Fruit fly (Drosophila melanogaster) whole organism, embryonic: ENCODE data around the gene CG4297.

Experiments
- Asciz ChIP-seq: fragments of 200-800 bp; sonication (Bioruptor generic); optimal IDR thresholded peaks from 2 replicates; lab custom pipeline; 2017; ENCODE audit warnings: missing biosample characterization, mild to moderate bottlenecking, missing genetic modification characterization, missing genetic modification reagents
- B-H1 ChIP-seq: fragments of 200-800 bp; sonication (Bioruptor generic); IDR thresholded peaks from 3 replicates; pipeline ENCODE4 v1.3.6; 2022; ENCODE audit warnings: missing biosample characterization, missing genetic modification characterization
- B-H2 ChIP-seq: fragments of 200-800 bp; sonication (Bioruptor generic); optimal IDR thresholded peaks from 2 replicates; lab custom pipeline; 2018; ENCODE audit warnings: missing biosample characterization, mild to moderate bottlenecking, missing genetic modification characterization
- BtbVII ChIP-seq: fragments of 200-800 bp; sonication (Bioruptor generic); optimal IDR thresholded peaks from 3 replicates; lab custom pipeline; 2017; ENCODE audit warnings: missing biosample characterization, mild to moderate bottlenecking, missing genetic modification characterization
- C15 ChIP-seq: fragments of 200-800 bp; sonication (Bioruptor generic); IDR thresholded peaks from 3 replicates; pipeline ENCODE4 v1.3.6; 2022; ENCODE audit warnings: missing biosample characterization, missing genetic modification characterization
- CG11695 ChIP-seq: fragments of 200-800 bp; sonication (Bioruptor generic); IDR thresholded peaks from 3 replicates; pipeline ENCODE4 v1.3.6; 2022; ENCODE audit warnings: missing biosample characterization, missing genetic modification characterization
- CG12071 ChIP-seq: fragments of 200-800 bp; sonication (Bioruptor generic); optimal IDR thresholded peaks from 3 replicates; lab custom pipeline; 2018; ENCODE audit warnings: missing biosample characterization, mild to moderate bottlenecking, missing genetic modification characterization
- CG12659 ChIP-seq: fragments of 200-800 bp; sonication (Bioruptor generic); optimal IDR thresholded peaks from 3 replicates; lab custom pipeline; 2017; ENCODE audit warnings: mild to moderate bottlenecking, missing biosample characterization, missing genetic modification reagents, missing genetic modification characterization
- CG12744 ChIP-seq: fragments of 200-800 bp; sonication (Bioruptor generic); optimal IDR thresholded peaks from 2 replicates; lab custom pipeline; 2016; ENCODE audit warnings: missing biosample characterization, missing genetic modification characterization
- CG1529 ChIP-seq: fragments of 200-800 bp; sonication (Bioruptor generic); optimal IDR thresholded peaks from 3 replicates; lab custom pipeline; 2018; ENCODE audit warnings: missing biosample characterization, missing genetic modification characterization
- CG15479 ChIP-seq: fragments of 200-800 bp; sonication (Bioruptor generic); optimal IDR thresholded peaks from 3 replicates; lab custom pipeline; 2019; ENCODE audit warnings: missing biosample characterization, mild to moderate bottlenecking, missing genetic modification characterization, moderate library complexity
- CG15514 ChIP-seq: fragments of 200-800 bp; sonication (Bioruptor generic); optimal IDR thresholded peaks from 3 replicates; lab custom pipeline; 2017; ENCODE audit warnings: missing biosample characterization, missing genetic modification characterization, mild to moderate bottlenecking, moderate library complexity, missing genetic modification reagents
- CG16779 ChIP-seq: fragments of 200-800 bp; sonication (Bioruptor generic); IDR thresholded peaks from 2 replicates; pipeline ENCODE4 v1.3.6; 2022; ENCODE audit warnings: missing biosample characterization, missing genetic modification characterization
- CG16815 ChIP-seq: fragments of 200-800 bp; sonication (Bioruptor generic); optimal IDR thresholded peaks from 3 replicates; lab custom pipeline; 2017; ENCODE audit warnings: missing biosample characterization, mild to moderate bottlenecking, missing genetic modification characterization
- CG17385 ChIP-seq: fragments of 200-800 bp; sonication (Bioruptor generic); optimal IDR thresholded peaks from 3 replicates; lab custom pipeline; 2018; ENCODE audit warnings: missing biosample characterization, mild to moderate bottlenecking, missing genetic modification characterization
- CG1792 ChIP-seq: fragments of 200-800 bp; sonication (Bioruptor generic); optimal IDR thresholded peaks from 2 replicates; lab custom pipeline; 2016; ENCODE audit warnings: missing biosample characterization, missing genetic modification characterization
- CG18476 ChIP-seq: fragments of 200-800 bp; sonication (Bioruptor generic); optimal IDR thresholded peaks from 2 replicates; lab custom pipeline; 2016; ENCODE audit warnings: missing biosample characterization, mild to moderate bottlenecking, missing genetic modification characterization
- CG2116 ChIP-seq: fragments of 200-800 bp; sonication (Bioruptor generic); optimal IDR thresholded peaks from 3 replicates; lab custom pipeline; 2018; ENCODE audit warnings: missing biosample characterization, mild to moderate bottlenecking, missing genetic modification characterization
- CG2678 ChIP-seq: fragments of 200-800 bp; sonication (Bioruptor generic); optimal IDR thresholded peaks from 3 replicates; lab custom pipeline; 2019; ENCODE audit warnings: missing biosample characterization, mild to moderate bottlenecking, missing genetic modification characterization, moderate library complexity
- CG34224 ChIP-seq: fragments of 200-800 bp; sonication (Bioruptor generic); IDR thresholded peaks from 3 replicates; pipeline ENCODE4 v1.3.6; 2022; ENCODE audit warnings: missing biosample characterization, missing genetic modification characterization; ENCODE audit not compliant: partially characterized antibody
- CG4854 ChIP-seq: fragments of 200-800 bp; sonication (Bioruptor generic); optimal IDR thresholded peaks from 2 replicates; lab custom pipeline; 2016; ENCODE audit warnings: missing biosample characterization, missing genetic modification characterization, inconsistent platforms
- CG6791 ChIP-seq: fragments of 200-800 bp; sonication (Bioruptor generic); IDR thresholded peaks from 3 replicates; pipeline ENCODE4 v1.3.6; 2022; ENCODE audit warnings: missing biosample characterization, missing genetic modification characterization; ENCODE audit not compliant: partially characterized antibody
- CG7271 ChIP-seq: fragments of 200-800 bp; sonication (Bioruptor generic); optimal IDR thresholded peaks from 2 replicates; lab custom pipeline; 2018; ENCODE audit warnings: missing biosample characterization, mild to moderate bottlenecking, missing genetic modification characterization, moderate library complexity
- Dbx ChIP-seq: fragments of 200-800 bp; sonication (Bioruptor generic); IDR thresholded peaks from 3 replicates; pipeline ENCODE4 v1.3.6; 2022; ENCODE audit warnings: missing biosample characterization, missing genetic modification characterization
- Drgx ChIP-seq: fragments of 200-800 bp; sonication (Bioruptor generic); IDR thresholded peaks from 2 replicates; pipeline ENCODE4 v1.3.6; 2022; ENCODE audit warnings: missing biosample characterization, missing genetic modification characterization
- H15 ChIP-seq: fragments of 200-800 bp; sonication (Bioruptor generic); IDR thresholded peaks from 3 replicates; pipeline ENCODE4 v1.3.6; 2022; ENCODE audit warnings: missing biosample characterization, missing genetic modification characterization
- HmgD ChIP-seq: fragments of 200-800 bp; sonication (Bioruptor generic); optimal IDR thresholded peaks from 3 replicates; lab custom pipeline; 2016; ENCODE audit warnings: missing biosample characterization, missing genetic modification characterization
- Hmx ChIP-seq: fragments of 200-800 bp; sonication (Bioruptor generic); optimal IDR thresholded peaks from 2 replicates; lab custom pipeline; 2016; ENCODE audit warnings: missing biosample characterization, missing genetic modification characterization
- Hsf ChIP-seq: fragments of 200-800 bp; sonication (Bioruptor generic); optimal IDR thresholded peaks from 3 replicates; lab custom pipeline; 2016; ENCODE audit warnings: missing biosample characterization, missing genetic modification characterization
- Lim3 ChIP-seq: fragments of 200-800 bp; sonication (Bioruptor generic); IDR thresholded peaks from 2 replicates; pipeline ENCODE4 v1.3.6; 2022; ENCODE audit warnings: missing biosample characterization, missing genetic modification characterization
- MBD-R2 ChIP-seq: fragments of 200-800 bp; sonication (Bioruptor generic); IDR thresholded peaks from 2 replicates; pipeline ENCODE4 v1.3.6; 2022; ENCODE audit warnings: missing biosample characterization, missing genetic modification characterization
- MESR4 ChIP-seq: fragments of 200-800 bp; sonication (Bioruptor generic); optimal IDR thresholded peaks from 2 replicates; lab custom pipeline; 2018; ENCODE audit warnings: missing biosample characterization, mild to moderate bottlenecking, missing genetic modification characterization, moderate library complexity
- Myb ChIP-seq: fragments of 200-800 bp; sonication (Bioruptor generic); optimal IDR thresholded peaks from 2 replicates; lab custom pipeline; 2016; ENCODE audit warnings: missing biosample characterization, missing genetic modification characterization
- NfI ChIP-seq: fragments of 200-800 bp; sonication (Bioruptor generic); optimal IDR thresholded peaks from 3 replicates; lab custom pipeline; 2018; ENCODE audit warnings: missing biosample characterization, mild to moderate bottlenecking, missing genetic modification characterization, moderate library complexity
- Rx ChIP-seq: fragments of 200-800 bp; sonication (Bioruptor generic); IDR thresholded peaks from 2 replicates; pipeline ENCODE4 v1.3.6; 2022; ENCODE audit warnings: missing biosample characterization, missing genetic modification characterization
- Side ChIP-seq: fragments of 200-800 bp; sonication (Bioruptor generic); optimal IDR thresholded peaks from 2 replicates; lab custom pipeline; 2016; ENCODE audit warnings: missing biosample characterization, missing genetic modification characterization
- Sox100B ChIP-seq: fragments of 200-800 bp; sonication (Bioruptor generic); optimal IDR thresholded peaks from 3 replicates; lab custom pipeline; 2018; ENCODE audit warnings: missing biosample characterization, mild to moderate bottlenecking, missing genetic modification characterization
- Spps ChIP-seq: fragments of 200-800 bp; sonication (Bioruptor generic); optimal IDR thresholded peaks from 2 replicates; lab custom pipeline; 2018; ENCODE audit warnings: missing biosample characterization, mild to moderate bottlenecking, missing genetic modification characterization
- Ssrp ChIP-seq: fragments of 200-800 bp; sonication (Bioruptor generic); optimal IDR thresholded peaks from 2 replicates; lab custom pipeline; 2018; ENCODE audit warnings: missing biosample characterization, mild to moderate bottlenecking, missing genetic modification characterization, moderate library complexity
- ap ChIP-seq: fragments of 200-800 bp; sonication (Bioruptor generic); IDR thresholded peaks from 2 replicates; pipeline ENCODE4 v1.3.6; 2022; ENCODE audit warnings: missing biosample characterization, missing genetic modification characterization
- ara ChIP-seq: fragments of 200-800 bp; sonication (Bioruptor generic); IDR thresholded peaks from 2 replicates; pipeline ENCODE4 v1.3.6; 2022; ENCODE audit warnings: missing biosample characterization, missing genetic modification characterization
- ase ChIP-seq: fragments of 200-800 bp; sonication (Bioruptor generic); IDR thresholded peaks from 3 replicates; pipeline ENCODE4 v1.3.6; 2022; ENCODE audit warnings: missing biosample characterization, missing genetic modification characterization
- caup ChIP-seq: fragments of 200-800 bp; sonication (Bioruptor generic); optimal IDR thresholded peaks from 3 replicates; lab custom pipeline; 2017; ENCODE audit warnings: missing biosample characterization, mild to moderate bottlenecking, missing genetic modification characterization, moderate library complexity; ENCODE audit not compliant: severe bottlenecking
- ci ChIP-seq: fragments of 200-800 bp; sonication (Bioruptor generic); IDR thresholded peaks from 3 replicates; pipeline ENCODE4 v1.3.6; 2022; ENCODE audit warnings: missing biosample characterization, missing genetic modification characterization
- dmrt11E ChIP-seq: fragments of 200-800 bp; sonication (Bioruptor generic); optimal IDR thresholded peaks from 3 replicates; lab custom pipeline; 2018; ENCODE audit warnings: missing biosample characterization, mild to moderate bottlenecking, missing genetic modification characterization, moderate library complexity
- gt ChIP-seq: fragments of 200-800 bp; sonication (Bioruptor generic); IDR thresholded peaks from 2 replicates; pipeline ENCODE4 v1.3.6; 2022; ENCODE audit warnings: missing biosample characterization, missing genetic modification characterization
- hb ChIP-seq: fragments of 200-800 bp; sonication (Bioruptor generic); IDR thresholded peaks from 3 replicates; pipeline ENCODE4 v1.3.6; 2022; ENCODE audit warnings: missing biosample characterization, missing genetic modification characterization; ENCODE audit not compliant: partially characterized antibody
- lab ChIP-seq: fragments of 200-800 bp; sonication (Bioruptor generic); optimal IDR thresholded peaks from 3 replicates; lab custom pipeline; 2017; ENCODE audit warnings: missing biosample characterization, missing genetic modification characterization, mild to moderate bottlenecking, moderate library complexity, missing genetic modification reagents
- nom ChIP-seq: fragments of 200-800 bp; sonication (Bioruptor generic); optimal IDR thresholded peaks from 2 replicates; lab custom pipeline; 2017; ENCODE audit warnings: missing biosample characterization, missing genetic modification characterization, mild to moderate bottlenecking, moderate library complexity, missing genetic modification reagents
- shn ChIP-seq: fragments of 200-800 bp; sonication (Bioruptor generic); optimal IDR thresholded peaks from 3 replicates; lab custom pipeline; 2016; ENCODE audit warnings: missing biosample characterization, missing genetic modification characterization

The CG4297 gene

DNA sequence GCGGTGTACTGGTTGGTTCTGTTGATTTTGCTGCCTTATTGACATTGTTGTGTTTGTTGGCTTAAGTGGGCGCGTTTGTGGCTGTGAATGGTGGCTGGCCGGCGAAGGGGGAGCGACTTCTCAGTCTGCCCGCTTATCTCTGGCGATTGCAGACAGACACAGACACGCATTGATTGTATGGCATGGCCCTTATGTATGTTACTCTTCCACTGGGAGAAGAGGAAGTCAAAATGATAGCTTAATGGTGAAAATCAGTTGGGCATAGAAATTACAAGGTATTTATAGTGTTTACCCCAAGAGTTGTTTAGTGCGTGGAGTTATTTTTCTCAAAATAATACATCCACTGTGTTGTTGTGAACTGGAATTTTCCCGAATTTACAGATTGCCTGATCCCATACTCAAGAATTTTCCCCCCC, 13.8 kb upstream of the CG4297 start (continued):
- TF ChIP-seq CG34224 (GFP tag; lab: Robert Waterston, UW) (no peak), CG16779 (GFP tag; lab: Robert Waterston, UW) (peak; percentile 82), nom (GFP tag; lab: Kevin White, UChicago) (peak; percentile 95), CG1792 (GFP tag; lab: Kevin White, UChicago) (peak; percentile 96), BtbVII (GFP tag; lab: Kevin White, UChicago) (peak; percentile 91), CG12071 (GFP tag; lab: Kevin White, UChicago) (peak; percentile 97), ase (GFP tag; lab: Robert Waterston, UW) (peak; percentile 60; the same call in 2 of the 3 replicates), CG12659 (GFP tag; lab: Kevin White, UChicago) (peak; percentile 89), CG4854 (GFP tag; lab: Kevin White, UChicago) (peak; percentile 88), CG2678 (tag; lab: Kevin White, UChicago) (peak; percentile 86), Side (GFP tag; lab: Kevin White, UChicago) (peak; percentile 96), Ssrp (tag; lab: Kevin White, UChicago) (peak; percentile 18), CG18476 (GFP tag; lab: Kevin White, UChicago) (peak; percentile 85), CG6791 (GFP tag; lab: Robert Waterston, UW) (no peak), NfI (peak; percentile 80), CG2116 (GFP tag; lab: Kevin White, UChicago) (peak; percentile 79), CG12744 (peak; percentile 74), hb (GFP tag; lab: Robert Waterston, UW) (no peak), CG15479 (peak; percentile 61), CG15514 (GFP tag; lab: Kevin White, UChicago) (peak; percentile 84), lab (GFP tag; lab: Kevin White, UChicago) (peak; percentile 97), MBD-R2 (GFP tag; lab: Robert Waterston, UW) (peak; percentile 54; the same call in 1 of the 2 replicates), C15 (GFP tag; lab: Robert Waterston, UW) (peak; percentile 49; the same call in 1 of the 3 replicates), Spps (peak; percentile 69), Lim3 (GFP tag; lab: Robert Waterston, UW) (peak; percentile 28; the same call in 1 of the 2 replicates), shn (GFP tag; lab: Kevin White, UChicago) (peak; percentile 82), Asciz (GFP tag; lab: Kevin White, UChicago) (peak; percentile 96), H15 (GFP tag; lab: Robert Waterston, UW) (peak; percentile 82), MESR4 (GFP tag; lab: Kevin White, UChicago) (peak; percentile 52), ap (GFP tag; lab: Robert Waterston, UW) (peak; percentile 70), CG17385 (GFP tag; lab: Kevin White, UChicago) (peak; percentile 91), Rx (GFP tag; lab: Robert Waterston, UW) (peak; percentile 64), ci (GFP tag; lab: Robert Waterston, UW) (peak; percentile 96), caup (GFP tag; lab: Kevin White, UChicago) (peak; percentile 94), Drgx (GFP tag; lab: Robert Waterston, UW) (peak; percentile 46), Hsf (GFP tag; lab: Kevin White, UChicago) (peak; percentile 54), B-H1 (GFP tag; lab: Robert Waterston, UW) (peak; percentile 64; the same call in 2 of the 3 replicates), ara (GFP tag; lab: Robert Waterston, UW) (peak; percentile 87), Myb (GFP tag; lab: Kevin White, UChicago) (peak; percentile 72), dmrt11E (tag; lab: Kevin White, UChicago) (peak; percentile 70), Hmx (GFP tag; lab: Kevin White, UChicago) (no peak), Sox100B (GFP tag; lab: Kevin White, UChicago) (peak; percentile 92), Dbx (GFP tag; lab: Robert Waterston, UW) (peak; percentile 89), CG1529 (peak; percentile 95), CG7271 (tag; lab: Kevin White, UChicago) (peak; percentile 64), CG16815 (peak; percentile 20), B-H2 (peak; percentile 83), CG11695 (GFP tag; lab: Robert Waterston, UW) (peak; percentile 83), gt (peak; percentile 59), HmgD (GFP tag; lab: Kevin White, UChicago) (peak; percentile 80)
